Fruit fly (Drosophila melanogaster) whole organism, prepupa: Measurements from ENCODE around the gene CG42369.

ENCODE experiments used
- Blimp-1 ChIP-seq: fragments of 200-800 bp; sonication (Bioruptor generic); optimal IDR thresholded peaks from 3 replicates; lab custom pipeline; 2017; ENCODE audit warnings: missing biosample characterization, missing genetic modification characterization, mild to moderate bottlenecking, moderate library complexity, missing genetic modification reagents
- Eip93F ChIP-seq: fragments of 200-800 bp; sonication (Bioruptor generic); optimal IDR thresholded peaks from 2 replicates; lab custom pipeline; 2016; ENCODE audit warnings: missing biosample characterization, mild to moderate bottlenecking, missing genetic modification characterization
- Ets21C ChIP-seq: fragments of 200-800 bp; sonication (Bioruptor generic); optimal IDR thresholded peaks from 3 replicates; lab custom pipeline; 2016; ENCODE audit warnings: missing biosample characterization, missing genetic modification characterization
- Lpt ChIP-seq: fragments of 200-800 bp; sonication (Bioruptor generic); optimal IDR thresholded peaks from 3 replicates; lab custom pipeline; 2016; ENCODE audit warnings: missing biosample characterization, missing genetic modification characterization
- eg ChIP-seq: fragments of 200-800 bp; sonication (Bioruptor generic); IDR thresholded peaks from 3 replicates; pipeline ENCODE4 v1.3.6; 2022; ENCODE audit warnings: missing biosample characterization, missing genetic modification characterization
- salr ChIP-seq, 2 experiments: fragments of 200-800 bp; sonication (Bioruptor generic); optimal IDR thresholded peaks; 3 replicates each; lab custom pipeline; 2016 to 2018; ENCODE audit warnings: missing biosample characterization in 2 of 2, missing genetic modification characterization in 2 of 2, mild to moderate bottlenecking in 1 of 2
- topi ChIP-seq: fragments of 200-800 bp; sonication (Bioruptor generic); optimal IDR thresholded peaks from 3 replicates; lab custom pipeline; 2016; ENCODE audit warnings: missing biosample characterization, missing genetic modification characterization

dm6 chr2L:6356686-6357362 is 40.2 kb downstream of the CG42369 start:
- TF ChIP-seq topi (GFP tag; lab: Kevin White, UChicago) = peak; percentile 5
- peak in 1 of 2 experiments; percentile 1 for TF ChIP-seq salr (GFP tag; optimal IDR thresholded peaks at IDR 0.05; lab: Kevin White, UChicago)
- no peak for TF ChIP-seq Eip93F
- TF ChIP-seq Lpt (GFP tag; lab: Kevin White, UChicago) = no peak
- no peak for TF ChIP-seq Ets21C (GFP tag; lab: Kevin White, UChicago)
- no peak for TF ChIP-seq eg
- no peak for TF ChIP-seq Blimp-1 (GFP tag; lab: Kevin White, UChicago)
